Worm (Caenorhabditis elegans) whole organism, L4 larva: ENCODE data around the gene srbc-25.

ENCODE experiments used
- D1046.2 ChIP-seq: fragments of 200-800 bp; sonication (Bioruptor generic); IDR thresholded peaks from 2 replicates; pipeline ENCODE4 v1.3.6; 2022; ENCODE audit warnings: missing genetic modification characterization, missing compliant biosample characterization
- R02D3.7 ChIP-seq: fragments of 150-350 bp; sonication (generic microtip); optimal IDR thresholded peaks from 3 replicates; lab custom pipeline; 2014; ENCODE audit warnings: missing biosample characterization, missing genetic modification characterization
- T20F7.1 ChIP-seq: fragments of 200-800 bp; sonication (Bioruptor generic); optimal IDR thresholded peaks from 2 replicates; lab custom pipeline; 2018; ENCODE audit warnings: mild to moderate bottlenecking, missing genetic modification characterization, missing compliant biosample characterization
- Y105C5A.15 ChIP-seq: fragments of 200-800 bp; sonication (Bioruptor generic); IDR thresholded peaks from 2 replicates; pipeline ENCODE4 v1.3.6; 2022; ENCODE audit warnings: missing genetic modification characterization, missing compliant biosample characterization
- ZK546.5 ChIP-seq, 2 experiments: sonication (generic microtip); optimal IDR thresholded peaks; 2 replicates each; lab custom pipeline; 2017; ENCODE audit warnings: missing biosample characterization in 2 of 2, missing genetic modification characterization in 2 of 2
- attf-4 ChIP-seq: sonication (generic microtip); optimal IDR thresholded peaks from 3 replicates; lab custom pipeline; 2017; ENCODE audit warnings: missing biosample characterization, missing genetic modification characterization
- ceh-20 ChIP-seq: fragments of 200-800 bp; sonication (Bioruptor generic); IDR thresholded peaks from 2 replicates; pipeline ENCODE4 v1.3.6; 2022; ENCODE audit warnings: missing genetic modification reagents, missing genetic modification characterization, missing compliant biosample characterization
- ceh-28 ChIP-seq: fragments of 150-350 bp; optimal IDR thresholded peaks from 2 replicates; lab custom pipeline; 2014; ENCODE audit warnings: missing biosample characterization, missing genetic modification reagents, missing genetic modification characterization
- ceh-44 ChIP-seq: fragments of 200-800 bp; sonication (Bioruptor generic); IDR thresholded peaks from 2 replicates; pipeline ENCODE4 v1.3.6; 2022; ENCODE audit warnings: missing genetic modification reagents, missing genetic modification characterization, missing compliant biosample characterization
- ceh-82 ChIP-seq: sonication (generic microtip); optimal IDR thresholded peaks from 2 replicates; lab custom pipeline; 2017; ENCODE audit warnings: missing biosample characterization, missing genetic modification characterization
- cey-2 ChIP-seq: sonication (generic microtip); optimal IDR thresholded peaks from 3 replicates; lab custom pipeline; 2017; ENCODE audit warnings: missing genetic modification characterization, mild to moderate bottlenecking, missing compliant biosample characterization, antibody characterized with exemption, borderline replicate concordance; ENCODE audit not compliant: insufficient read depth
- ctbp-1 ChIP-seq: fragments of 200-800 bp; sonication (Bioruptor generic); IDR thresholded peaks from 2 replicates; pipeline ENCODE4 v1.3.6; 2022; ENCODE audit warnings: missing genetic modification reagents, missing genetic modification characterization, missing compliant biosample characterization
- dmd-8 ChIP-seq: fragments of 200-800 bp; sonication (Bioruptor generic); IDR thresholded peaks from 2 replicates; pipeline ENCODE4 v1.3.6; 2022; ENCODE audit warnings: missing genetic modification characterization, missing compliant biosample characterization
- duxl-1 ChIP-seq: sonication (generic microtip); optimal IDR thresholded peaks from 2 replicates; lab custom pipeline; 2016; ENCODE audit warnings: mild to moderate bottlenecking, missing genetic modification characterization, moderate library complexity, missing compliant biosample characterization; ENCODE audit not compliant: poor library complexity
- dve-1 ChIP-seq: sonication (generic microtip); optimal IDR thresholded peaks from 2 replicates; lab custom pipeline; 2017; ENCODE audit warnings: antibody characterized with exemption, mild to moderate bottlenecking, missing genetic modification characterization, missing compliant biosample characterization; ENCODE audit not compliant: insufficient read depth
- hmg-1.1 ChIP-seq: fragments of 200-800 bp; sonication (Bioruptor generic); IDR thresholded peaks from 2 replicates; pipeline ENCODE4 v1.3.6; 2022; ENCODE audit warnings: missing genetic modification reagents, missing genetic modification characterization, missing compliant biosample characterization
- lin-1 ChIP-seq: fragments of 200-800 bp; sonication (Bioruptor generic); IDR thresholded peaks from 2 replicates; pipeline ENCODE4 v1.3.6; 2022; ENCODE audit warnings: missing genetic modification reagents, missing genetic modification characterization, missing compliant biosample characterization
- lin-38 ChIP-seq: fragments of 200-800 bp; sonication (Bioruptor generic); IDR thresholded peaks from 2 replicates; pipeline ENCODE4 v1.3.6; 2022; ENCODE audit warnings: missing genetic modification reagents, missing genetic modification characterization, missing compliant biosample characterization
- lin-39 ChIP-seq: fragments of 150-350 bp; optimal IDR thresholded peaks from 2 replicates; lab custom pipeline; 2014; ENCODE audit warnings: missing biosample characterization, missing genetic modification reagents, missing genetic modification characterization
- lsy-2 ChIP-seq, 2 experiments: fragments of 150-350 bp in 1 of 2; sonication (generic microtip) in 1 of 2; optimal IDR thresholded peaks; 2 replicates each; lab custom pipeline; 2014 to 2017; ENCODE audit warnings: missing biosample characterization in 2 of 2, missing genetic modification characterization in 2 of 2
- madf-5 ChIP-seq, 2 experiments: fragments of 200-800 bp; sonication (Bioruptor generic); IDR thresholded peaks; 2 replicates each; pipeline ENCODE4 v1.3.6; 2022; ENCODE audit warnings: missing compliant biosample characterization in 2 of 2, missing genetic modification characterization in 2 of 2
- madf-9 ChIP-seq: fragments of 200-800 bp; sonication (Bioruptor generic); conservative IDR thresholded peaks from 2 replicates; pipeline ENCODE4 v1.3.6; 2022; ENCODE audit warnings: missing genetic modification reagents, missing genetic modification characterization, missing compliant biosample characterization
- mdt-29 ChIP-seq: fragments of 200-800 bp; sonication (Bioruptor generic); IDR thresholded peaks from 2 replicates; pipeline ENCODE4 v1.3.6; 2022; ENCODE audit warnings: missing genetic modification reagents, missing genetic modification characterization, missing compliant biosample characterization
- mxl-2 ChIP-seq: fragments of 200-800 bp; sonication (Bioruptor generic); conservative IDR thresholded peaks from 2 replicates; pipeline ENCODE4 v1.3.6; 2022; ENCODE audit warnings: missing genetic modification reagents, missing genetic modification characterization, missing compliant biosample characterization
- nhr-11 ChIP-seq: fragments of 150-350 bp; optimal IDR thresholded peaks from 2 replicates; lab custom pipeline; 2014; ENCODE audit warnings: missing biosample characterization, missing genetic modification characterization
- nhr-237 ChIP-seq: sonication (generic microtip); optimal IDR thresholded peaks from 2 replicates; lab custom pipeline; 2017; ENCODE audit warnings: missing biosample characterization, missing genetic modification characterization
- nhr-42 ChIP-seq: fragments of 200-800 bp; sonication (Bioruptor generic); IDR thresholded peaks from 2 replicates; pipeline ENCODE4 v1.3.6; 2022; ENCODE audit warnings: missing genetic modification characterization, missing compliant biosample characterization
- nhr-48 ChIP-seq: sonication (generic microtip); optimal IDR thresholded peaks from 2 replicates; lab custom pipeline; 2016; ENCODE audit warnings: mild to moderate bottlenecking, missing genetic modification characterization, missing compliant biosample characterization
- php-3 ChIP-seq: fragments of 200-800 bp; sonication (Bioruptor generic); IDR thresholded peaks from 2 replicates; pipeline ENCODE4 v1.3.6; 2022; ENCODE audit warnings: missing genetic modification reagents, missing genetic modification characterization, missing compliant biosample characterization
- rbr-2 ChIP-seq: sonication (generic microtip); optimal IDR thresholded peaks from 2 replicates; lab custom pipeline; 2016; ENCODE audit warnings: missing genotype, missing genetic modification characterization, missing compliant biosample characterization
- snpc-1.2 ChIP-seq: fragments of 200-800 bp; sonication (Bioruptor generic); IDR thresholded peaks from 2 replicates; pipeline ENCODE4 v1.3.6; 2022; ENCODE audit warnings: missing genetic modification reagents, missing genetic modification characterization, missing compliant biosample characterization
- tag-97 ChIP-seq: fragments of 200-800 bp; sonication (Bioruptor generic); IDR thresholded peaks from 2 replicates; pipeline ENCODE4 v1.3.6; 2022; ENCODE audit warnings: missing genetic modification characterization, missing compliant biosample characterization
- tra-1 ChIP-seq: fragments of 200-800 bp; sonication (Bioruptor generic); IDR thresholded peaks from 2 replicates; pipeline ENCODE4 v1.3.6; 2022; ENCODE audit warnings: missing genetic modification reagents, missing genetic modification characterization, missing compliant biosample characterization
- unc-39 ChIP-seq: sonication (generic microtip); optimal IDR thresholded peaks from 2 replicates; lab custom pipeline; 2017; ENCODE audit warnings: missing biosample characterization, missing genetic modification characterization
- zip-2 ChIP-seq: fragments of 150-350 bp; optimal IDR thresholded peaks from 2 replicates; lab custom pipeline; 2014; ENCODE audit warnings: missing biosample characterization, missing genetic modification characterization

The srbc-25 gene

DNA sequence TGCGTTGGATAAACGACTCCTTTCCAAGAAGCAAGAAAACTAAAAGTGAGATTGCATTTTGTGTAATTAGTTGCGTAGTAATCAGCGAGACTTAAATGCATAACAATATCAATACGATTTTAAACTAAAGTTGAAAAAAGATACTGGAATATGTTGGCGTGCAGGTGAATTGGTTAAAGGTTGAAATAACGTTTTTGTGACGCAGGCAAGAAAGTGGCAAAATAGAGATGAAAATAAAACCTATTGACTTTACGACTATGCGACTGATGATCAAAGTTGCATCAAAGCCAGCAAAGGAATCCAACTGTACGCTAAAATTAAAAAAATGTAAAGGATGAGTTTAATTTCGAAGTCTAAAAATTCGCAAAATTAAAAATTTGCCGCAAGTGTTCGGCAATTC lies 8.4 kb upstream of the srbc-25 start, which contains the start of gene srh-102:
Gene srh-102 (minus strand): TSS at position 101 of the 400 bp plus-strand sequence.
- no peak for TF ChIP-seq snpc-1.2 (GFP tag; lab: Robert Waterston, UW)

DNA sequence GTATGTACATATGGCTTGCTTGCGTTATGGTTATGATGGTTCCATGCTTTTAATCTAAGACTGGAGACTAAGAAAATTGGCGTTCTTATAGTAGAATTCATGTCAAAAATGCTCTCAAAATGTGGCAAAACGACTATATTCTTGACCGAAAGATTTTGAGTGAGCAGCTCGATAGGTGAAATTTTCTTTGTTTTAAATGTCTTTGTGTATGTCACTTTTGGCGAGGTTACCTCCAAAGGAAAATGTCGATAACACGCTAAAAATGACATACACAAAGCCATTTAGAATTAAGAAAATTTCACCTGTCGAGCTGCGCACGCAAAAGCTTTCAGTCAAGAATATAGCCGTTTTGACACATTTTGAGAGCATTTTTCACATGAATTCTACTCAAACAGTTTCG lies 6.4 kb upstream of the srbc-25 start, which contains the start of gene srz-66:
Gene srz-66 (minus strand): TSS at position 101 of the 400 bp plus-strand sequence.
- TF ChIP-seq madf-9, result no peak
- no peak for TF ChIP-seq mdt-29 (GFP tag; lab: Robert Waterston, UW)
- no peak for TF ChIP-seq attf-4 (tag; lab: Kevin White, UChicago)
- TF ChIP-seq dve-1 (tag; lab: Kevin White, UChicago), result no peak
- TF ChIP-seq tra-1 (GFP tag; lab: Robert Waterston, UW), result no peak

DNA sequence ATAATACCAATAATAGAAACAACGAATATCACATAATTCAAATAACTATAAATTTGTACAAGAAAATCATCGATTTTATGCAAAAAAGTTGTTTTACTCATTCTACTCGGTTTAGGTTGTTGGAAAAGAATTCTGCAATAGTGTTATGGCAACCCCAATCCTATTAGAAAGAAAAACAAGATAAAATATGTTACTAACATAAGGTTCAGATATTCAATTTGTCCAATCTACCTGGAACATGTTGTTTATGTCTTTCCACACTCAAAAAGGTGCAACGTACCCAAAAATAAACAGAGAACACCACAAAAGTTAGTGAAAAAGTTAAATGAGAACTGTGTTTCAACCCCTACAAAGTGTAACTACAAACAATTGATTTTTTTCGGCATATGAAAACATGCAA lies 3.0 kb upstream of the srbc-25 start, which contains the start of gene srw-51:
Gene srw-51 (minus strand): TSS at position 101 of the 400 bp plus-strand sequence.
- TF ChIP-seq Y105C5A.15 (GFP tag; lab: Robert Waterston, UW), result no peak
- no peak for TF ChIP-seq lin-39
- TF ChIP-seq lin-38 (GFP tag; lab: Robert Waterston, UW), result no peak
- no peak for TF ChIP-seq mxl-2 (GFP tag; lab: Robert Waterston, UW)
- no peak for TF ChIP-seq lsy-2 (tag; optimal IDR thresholded peaks at IDR 0.05; lab: Kevin White, UChicago)
- no peak for TF ChIP-seq cey-2 (tag; lab: Kevin White, UChicago)
- TF ChIP-seq madf-9, result no peak
- no peak for TF ChIP-seq ceh-44 (GFP tag; lab: Robert Waterston, UW)
- no peak for TF ChIP-seq R02D3.7 (tag; lab: Kevin White, UChicago)
- no peak for TF ChIP-seq zip-2 (tag; lab: Kevin White, UChicago)
- no peak for TF ChIP-seq lin-1 (GFP tag; lab: Robert Waterston, UW)
- TF ChIP-seq nhr-42 (GFP tag; lab: Robert Waterston, UW), result no peak
- TF ChIP-seq hmg-1.1, result no peak
- TF ChIP-seq ZK546.5 (tag; optimal IDR thresholded peaks at IDR 0.05; lab: Kevin White, UChicago), result no peak
- no peak for TF ChIP-seq nhr-237 (tag; lab: Kevin White, UChicago)

DNA sequence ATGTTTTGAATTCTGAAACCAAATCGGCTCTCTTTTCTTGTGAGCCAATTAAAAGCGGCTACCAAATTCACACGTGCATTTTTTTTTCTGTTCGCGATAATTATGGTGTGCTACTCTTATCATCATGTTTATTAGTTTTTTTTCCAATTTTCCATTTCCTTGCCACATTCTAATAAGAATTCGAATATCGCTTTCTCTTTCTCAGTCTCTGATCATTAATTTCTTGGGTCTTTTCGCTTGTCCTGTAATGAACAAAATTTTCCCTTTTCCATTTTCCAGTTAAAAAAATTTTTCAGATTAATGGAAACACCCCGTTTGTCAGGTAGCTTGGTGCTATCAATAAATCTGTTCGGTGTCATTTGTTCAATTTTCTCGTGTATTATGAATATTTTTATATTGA lies 2.3 kb upstream of the srbc-25 start, which contains the start of gene srbc-26:
Gene srbc-26 (plus strand): TSS at position 301 of the 400 bp plus-strand sequence.
- TF ChIP-seq unc-39 (tag; lab: Kevin White, UChicago) (no peak), dve-1 (tag; lab: Kevin White, UChicago) (no peak), nhr-237 (tag; lab: Kevin White, UChicago) (no peak), T20F7.1 (GFP tag; lab: Kevin White, UChicago) (no peak), nhr-48 (no peak), nhr-11 (tag; lab: Kevin White, UChicago) (no peak), ceh-20 (GFP tag; lab: Robert Waterston, UW) (no peak), dmd-8 (GFP tag; lab: Robert Waterston, UW) (no peak), ceh-44 (GFP tag; lab: Robert Waterston, UW) (no peak)

DNA sequence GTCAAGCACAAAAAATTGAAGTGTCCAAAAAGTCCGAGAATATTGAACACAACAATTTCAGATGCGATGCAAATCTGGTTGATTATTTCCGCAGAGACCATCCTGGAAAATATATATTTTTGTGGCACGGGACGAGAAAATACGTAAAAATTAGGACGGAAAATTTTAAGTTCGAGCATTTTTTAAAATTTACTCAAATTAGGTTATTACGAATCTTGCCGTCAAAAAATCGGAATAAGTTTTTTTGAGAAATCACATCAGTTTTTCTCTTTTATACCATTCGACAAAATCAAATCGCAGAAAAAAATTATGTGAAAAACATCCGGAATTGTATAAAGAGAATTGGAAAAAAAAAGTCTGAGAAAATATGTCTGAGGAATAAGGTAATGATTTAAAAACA lies 4.1 kb downstream of the srbc-25 start, which contains the start of gene srsx-1:
Gene srsx-1 (minus strand): TSS at position 101 of the 400 bp plus-strand sequence.
- TF ChIP-seq php-3 (GFP tag; lab: Robert Waterston, UW), result no peak
- TF ChIP-seq ceh-82 (tag; lab: Kevin White, UChicago), result no peak
- TF ChIP-seq T20F7.1 (GFP tag; lab: Kevin White, UChicago), result no peak
- no peak for TF ChIP-seq D1046.2 (GFP tag; lab: Robert Waterston, UW)
- TF ChIP-seq ctbp-1 (GFP tag; lab: Robert Waterston, UW), result no peak

DNA sequence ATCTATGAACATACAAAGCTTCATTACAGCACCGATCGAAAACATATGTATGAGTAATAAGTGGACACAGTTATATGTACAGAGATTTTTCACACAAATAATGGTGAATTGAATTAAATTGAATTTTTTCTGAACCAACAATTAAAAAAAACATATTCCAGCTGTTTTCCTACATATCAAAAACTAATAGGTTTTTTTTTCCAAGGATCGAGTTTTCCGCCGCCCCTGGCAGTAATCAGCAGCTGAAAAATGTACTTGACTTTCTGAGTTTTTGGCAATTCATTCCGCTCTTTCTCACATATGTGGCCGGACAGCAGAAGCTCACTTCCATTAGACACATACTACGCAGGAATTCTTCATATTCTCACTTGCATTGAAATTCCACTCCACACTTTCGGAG lies 4.6 kb downstream of the srbc-25 start, which contains the start of gene srh-174:
Gene srh-174 (plus strand): TSS at position 301 of the 400 bp plus-strand sequence.
- TF ChIP-seq duxl-1 (tag; lab: Kevin White, UChicago), result no peak
- no peak for TF ChIP-seq tag-97 (GFP tag; lab: Robert Waterston, UW)
- TF ChIP-seq rbr-2 (tag; lab: Kevin White, UChicago), result no peak
- no peak for TF ChIP-seq madf-5 (GFP tag; IDR thresholded peaks at IDR 0.05; lab: Robert Waterston, UW)
- no peak for TF ChIP-seq ceh-28 (tag; lab: Kevin White, UChicago)
